Fruit fly (Drosophila melanogaster) whole organism, embryonic: ENCODE data around the gene CG8281.

Experiments used
- Asciz ChIP-seq: fragments of 200-800 bp; sonication (Bioruptor generic); optimal IDR thresholded peaks from 2 replicates; lab custom pipeline; 2017; ENCODE audit warnings: missing biosample characterization, mild to moderate bottlenecking, missing genetic modification characterization, missing genetic modification reagents
- BtbVII ChIP-seq: fragments of 200-800 bp; sonication (Bioruptor generic); optimal IDR thresholded peaks from 3 replicates; lab custom pipeline; 2017; ENCODE audit warnings: missing biosample characterization, mild to moderate bottlenecking, missing genetic modification characterization
- Bteb2 ChIP-seq: fragments of 200-800 bp; sonication (Bioruptor generic); optimal IDR thresholded peaks from 2 replicates; lab custom pipeline; 2016; ENCODE audit warnings: missing biosample characterization, missing genetic modification characterization
- C15 ChIP-seq: fragments of 200-800 bp; sonication (Bioruptor generic); IDR thresholded peaks from 3 replicates; pipeline ENCODE4 v1.3.6; 2022; ENCODE audit warnings: missing biosample characterization, missing genetic modification characterization
- CG10267 ChIP-seq: fragments of 200-800 bp; sonication (Bioruptor generic); optimal IDR thresholded peaks from 2 replicates; lab custom pipeline; 2018; ENCODE audit warnings: missing biosample characterization, mild to moderate bottlenecking, missing genetic modification characterization, moderate library complexity
- CG11247 ChIP-seq: fragments of 200-800 bp; sonication (Bioruptor generic); IDR thresholded peaks from 2 replicates; pipeline ENCODE4 v1.3.6; 2022; ENCODE audit warnings: missing biosample characterization, missing genetic modification characterization
- CG12236 ChIP-seq: fragments of 200-800 bp; sonication (Bioruptor generic); optimal IDR thresholded peaks from 2 replicates; lab custom pipeline; 2016; ENCODE audit warnings: missing biosample characterization, missing genetic modification characterization
- CG12299 ChIP-seq: fragments of 200-800 bp; sonication (Bioruptor generic); optimal IDR thresholded peaks from 2 replicates; lab custom pipeline; 2018; ENCODE audit warnings: missing biosample characterization, mild to moderate bottlenecking, missing genetic modification characterization
- CG12659 ChIP-seq: fragments of 200-800 bp; sonication (Bioruptor generic); optimal IDR thresholded peaks from 3 replicates; lab custom pipeline; 2017; ENCODE audit warnings: mild to moderate bottlenecking, missing biosample characterization, missing genetic modification reagents, missing genetic modification characterization
- CG1603 ChIP-seq: fragments of 200-800 bp; sonication (Bioruptor generic); optimal IDR thresholded peaks from 2 replicates; lab custom pipeline; 2019; ENCODE audit warnings: missing biosample characterization, mild to moderate bottlenecking, missing genetic modification characterization, moderate library complexity
- CG18764 ChIP-seq: fragments of 200-800 bp; sonication (Bioruptor generic); optimal IDR thresholded peaks from 3 replicates; lab custom pipeline; 2016; ENCODE audit warnings: missing biosample characterization, missing genetic modification characterization
- CG2116 ChIP-seq: fragments of 200-800 bp; sonication (Bioruptor generic); optimal IDR thresholded peaks from 3 replicates; lab custom pipeline; 2018; ENCODE audit warnings: missing biosample characterization, mild to moderate bottlenecking, missing genetic modification characterization
- CG2129 ChIP-seq: fragments of 200-800 bp; sonication (Bioruptor generic); IDR thresholded peaks from 2 replicates; pipeline ENCODE4 v1.3.6; 2022; ENCODE audit warnings: missing biosample characterization, missing genetic modification characterization; ENCODE audit not compliant: partially characterized antibody
- CG6813 ChIP-seq: fragments of 200-800 bp; sonication (Bioruptor generic); optimal IDR thresholded peaks from 2 replicates; lab custom pipeline; 2017; ENCODE audit warnings: missing biosample characterization, missing genetic modification characterization, mild to moderate bottlenecking, moderate library complexity, missing genetic modification reagents
- Dfd ChIP-seq, 2 experiments: fragments of >200 bp; optimal IDR thresholded peaks; 2 replicates each; lab custom pipeline; 2017; ENCODE audit warnings: missing biosample characterization in 2 of 2, missing genetic modification characterization in 2 of 2
- HHEX ChIP-seq: fragments of 200-800 bp; sonication (Bioruptor generic); optimal IDR thresholded peaks from 3 replicates; lab custom pipeline; 2017; ENCODE audit warnings: missing biosample characterization, mild to moderate bottlenecking, missing genetic modification characterization, missing genetic modification reagents
- Hey ChIP-seq: fragments of 200-800 bp; sonication (Bioruptor generic); optimal IDR thresholded peaks from 3 replicates; lab custom pipeline; 2018; ENCODE audit warnings: missing biosample characterization, mild to moderate bottlenecking, missing genetic modification characterization
- Hr39 ChIP-seq: fragments of >200 bp; optimal IDR thresholded peaks from 2 replicates; lab custom pipeline; 2017
- Hr51 ChIP-seq, 2 experiments: fragments of 200-800 bp; sonication (Bioruptor generic); optimal IDR thresholded peaks; 2 replicates in 1 of 2; 3 replicates in 1 of 2; lab custom pipeline; 2016 to 2018; ENCODE audit warnings: missing biosample characterization in 2 of 2, missing genetic modification characterization in 2 of 2, mild to moderate bottlenecking in 1 of 2, moderate library complexity in 1 of 2
- Mes4 ChIP-seq: fragments of 200-800 bp; sonication (Bioruptor generic); optimal IDR thresholded peaks from 2 replicates; lab custom pipeline; 2016; ENCODE audit warnings: missing biosample characterization, missing genetic modification characterization
- Mrtf ChIP-seq: fragments of 200-800 bp; sonication (Bioruptor generic); IDR thresholded peaks from 3 replicates; pipeline ENCODE4 v1.3.6; 2022; ENCODE audit warnings: missing biosample characterization, missing genetic modification characterization
- Nf-YC ChIP-seq: fragments of 200-800 bp; optimal IDR thresholded peaks from 3 replicates; lab custom pipeline; 2019; ENCODE audit warnings: missing biosample characterization, mild to moderate bottlenecking, missing genetic modification characterization, moderate library complexity
- Poxn ChIP-seq: fragments of 200-800 bp; sonication (Bioruptor generic); IDR thresholded peaks from 2 replicates; pipeline ENCODE4 v1.3.6; 2022; ENCODE audit warnings: missing biosample characterization, missing genetic modification characterization
- Stat92E ChIP-seq, 3 experiments: fragments of >200 bp in 2 of 3; fragments of 200-800 bp in 1 of 3; sonication (Bioruptor generic) in 1 of 3; optimal IDR thresholded peaks; 2 replicates each; lab custom pipeline; 2017 to 2019; ENCODE audit warnings: missing biosample characterization in 3 of 3, missing genetic modification characterization in 3 of 3, mild to moderate bottlenecking in 1 of 3, moderate library complexity in 1 of 3
- YL-1 ChIP-seq: fragments of 200-800 bp; sonication (Bioruptor generic); optimal IDR thresholded peaks from 3 replicates; lab custom pipeline; 2017; ENCODE audit warnings: missing biosample characterization, mild to moderate bottlenecking, missing genetic modification characterization
- ab ChIP-seq: fragments of 200-800 bp; sonication (Bioruptor generic); optimal IDR thresholded peaks from 2 replicates; lab custom pipeline; 2016; ENCODE audit warnings: missing biosample characterization, missing genetic modification characterization
- bowl ChIP-seq: fragments of 200-800 bp; sonication (Bioruptor generic); IDR thresholded peaks from 2 replicates; pipeline ENCODE4 v1.3.6; 2022; ENCODE audit warnings: missing biosample characterization, missing genetic modification characterization
- chm ChIP-seq: fragments of 200-800 bp; sonication (Bioruptor generic); IDR thresholded peaks from 2 replicates; pipeline ENCODE4 v1.3.6; 2022; ENCODE audit warnings: missing biosample characterization, missing genetic modification characterization
- crol ChIP-seq: fragments of 200-800 bp; sonication (Bioruptor generic); IDR thresholded peaks from 2 replicates; pipeline ENCODE4 v1.3.6; 2022; ENCODE audit warnings: missing biosample characterization, missing genetic modification characterization
- dm ChIP-seq: fragments of 200-800 bp; sonication (Bioruptor generic); optimal IDR thresholded peaks from 3 replicates; lab custom pipeline; 2016; ENCODE audit warnings: missing biosample characterization, missing genetic modification characterization
- gro ChIP-seq: fragments of 200-800 bp; sonication (Bioruptor generic); optimal IDR thresholded peaks from 2 replicates; lab custom pipeline; 2016; ENCODE audit warnings: missing biosample characterization, missing genetic modification characterization
- gt ChIP-seq: fragments of 200-800 bp; sonication (Bioruptor generic); IDR thresholded peaks from 2 replicates; pipeline ENCODE4 v1.3.6; 2022; ENCODE audit warnings: missing biosample characterization, missing genetic modification characterization
- ham ChIP-seq: fragments of 200-800 bp; sonication (Bioruptor generic); IDR thresholded peaks from 2 replicates; pipeline ENCODE4 v1.3.6; 2022; ENCODE audit warnings: missing biosample characterization, missing genetic modification characterization
- her ChIP-seq: fragments of 200-800 bp; sonication (Bioruptor generic); optimal IDR thresholded peaks from 2 replicates; lab custom pipeline; 2016; ENCODE audit warnings: missing biosample characterization, missing genetic modification characterization
- jigr1 ChIP-seq: fragments of 200-800 bp; sonication (Bioruptor generic); IDR thresholded peaks from 3 replicates; pipeline ENCODE4 v1.3.6; 2022; ENCODE audit warnings: missing biosample characterization, missing genetic modification characterization
- kni ChIP-seq: fragments of 200-800 bp; sonication (Bioruptor generic); optimal IDR thresholded peaks from 3 replicates; lab custom pipeline; 2017; ENCODE audit warnings: mild to moderate bottlenecking, missing biosample characterization, missing genetic modification reagents, missing genetic modification characterization
- knrl ChIP-seq: fragments of 200-800 bp; sonication (Bioruptor generic); IDR thresholded peaks from 3 replicates; pipeline ENCODE4 v1.3.6; 2022; ENCODE audit warnings: missing biosample characterization, missing genetic modification characterization; ENCODE audit not compliant: partially characterized antibody
- nom ChIP-seq: fragments of 200-800 bp; sonication (Bioruptor generic); optimal IDR thresholded peaks from 2 replicates; lab custom pipeline; 2017; ENCODE audit warnings: missing biosample characterization, missing genetic modification characterization, mild to moderate bottlenecking, moderate library complexity, missing genetic modification reagents
- sd ChIP-seq: fragments of 200-800 bp; sonication (Bioruptor generic); optimal IDR thresholded peaks from 3 replicates; lab custom pipeline; 2018; ENCODE audit warnings: missing biosample characterization, mild to moderate bottlenecking, missing genetic modification characterization, moderate library complexity
- shn ChIP-seq: fragments of 200-800 bp; sonication (Bioruptor generic); optimal IDR thresholded peaks from 3 replicates; lab custom pipeline; 2016; ENCODE audit warnings: missing biosample characterization, missing genetic modification characterization
- stc ChIP-seq: fragments of 200-800 bp; sonication (Bioruptor generic); IDR thresholded peaks from 2 replicates; pipeline ENCODE4 v1.3.6; 2022; ENCODE audit warnings: missing biosample characterization, missing genetic modification characterization
- tna ChIP-seq: fragments of 200-800 bp; sonication (Bioruptor generic); IDR thresholded peaks from 2 replicates; pipeline ENCODE4 v1.3.6; 2022; ENCODE audit warnings: missing biosample characterization, missing genetic modification characterization; ENCODE audit not compliant: partially characterized antibody
- unpg ChIP-seq: fragments of 200-800 bp; sonication (Bioruptor generic); optimal IDR thresholded peaks from 3 replicates; lab custom pipeline; 2018; ENCODE audit warnings: missing biosample characterization, mild to moderate bottlenecking, missing genetic modification characterization, moderate library complexity
- vvl ChIP-seq: fragments of 200-800 bp; sonication (Bioruptor generic); IDR thresholded peaks from 2 replicates; pipeline ENCODE4 v1.3.6; 2022; ENCODE audit warnings: missing biosample characterization, missing genetic modification characterization
- zen2 ChIP-seq: fragments of 200-800 bp; sonication (Bioruptor generic); IDR thresholded peaks from 3 replicates; pipeline ENCODE4 v1.3.6; 2022; ENCODE audit warnings: missing biosample characterization, missing genetic modification characterization; ENCODE audit not compliant: partially characterized antibody

The CG8281 gene

DNA sequence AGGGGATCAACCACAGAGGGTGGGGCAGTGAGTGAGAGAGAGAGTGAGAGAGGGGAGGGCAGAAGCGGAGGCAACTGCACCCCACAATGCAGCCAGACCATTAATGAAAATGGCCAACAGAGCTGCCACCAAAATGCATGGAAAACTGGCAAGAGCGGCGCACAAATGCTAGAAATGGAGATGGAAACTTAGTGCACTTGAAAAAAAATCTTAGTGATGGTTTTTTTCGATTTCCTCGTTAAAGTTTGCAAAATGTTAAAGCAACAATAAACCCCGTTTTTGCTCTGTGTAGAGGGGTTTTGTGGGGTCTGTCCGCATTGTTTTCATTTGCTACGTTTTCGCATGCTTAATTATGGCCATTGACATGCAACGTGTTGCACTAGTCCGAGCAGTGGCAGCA lies 34.8 kb upstream of the CG8281 start (continued):
- TF ChIP-seq CG6813 (GFP tag; lab: Kevin White, UChicago), result no peak
- TF ChIP-seq CG12299 (tag; lab: Kevin White, UChicago), result no peak
- TF ChIP-seq ab, result no peak
- no peak for TF ChIP-seq CG11247 (GFP tag; lab: Robert Waterston, UW)

dm6 chr3L:7879616-7880015 lies 32.6 kb upstream of the CG8281 start:
- TF ChIP-seq Mrtf (GFP tag; lab: Robert Waterston, UW) (no peak), vvl (GFP tag; lab: Robert Waterston, UW) (no peak), ham (GFP tag; lab: Robert Waterston, UW) (no peak), bowl (GFP tag; lab: Robert Waterston, UW) (no peak), CG2129 (GFP tag; lab: Robert Waterston, UW) (no peak), Bteb2 (GFP tag; lab: Kevin White, UChicago) (no peak), HHEX (no peak), knrl (GFP tag; lab: Robert Waterston, UW) (no peak), C15 (GFP tag; lab: Robert Waterston, UW) (no peak), Poxn (GFP tag; lab: Robert Waterston, UW) (no peak), BtbVII (GFP tag; lab: Kevin White, UChicago) (no peak), stc (GFP tag; lab: Robert Waterston, UW) (no peak), CG12236 (GFP tag; lab: Kevin White, UChicago) (no peak)
- TF ChIP-seq, all 482 proteins: peak for 0

dm6 chr3L:7881127-7881526 lies 31.1 kb upstream of the CG8281 start:
- peak; percentile 70 for TF ChIP-seq crol (GFP tag; lab: Robert Waterston, UW)
- no peak for TF ChIP-seq Hey
- TF ChIP-seq zen2 (GFP tag; lab: Robert Waterston, UW), result 0 out of 3 replicates have a peak, but pooled peaks have one; percentile 13
- TF ChIP-seq kni (GFP tag; lab: Kevin White, UChicago), result peak; percentile 18

- TF ChIP-seq bowl (GFP tag; lab: Robert Waterston, UW), result no peak
- TF ChIP-seq tna (GFP tag; lab: Robert Waterston, UW), result no peak
- no peak for TF ChIP-seq kni (GFP tag; lab: Kevin White, UChicago)
- TF ChIP-seq YL-1, result peak; percentile 36
- TF ChIP-seq jigr1 (GFP tag; lab: Robert Waterston, UW), result no peak
- no peak for TF ChIP-seq CG2129 (GFP tag; lab: Robert Waterston, UW)
- peak; percentile 75 for TF ChIP-seq sd (tag; lab: Kevin White, UChicago)
- peak; percentile 10 for TF ChIP-seq Mes4 (GFP tag; lab: Kevin White, UChicago)
- no peak for TF ChIP-seq Dfd (GFP tag; optimal IDR thresholded peaks at IDR 0.05; lab: Kevin White, UChicago)
- TF ChIP-seq CG1603 (tag; lab: Kevin White, UChicago), result peak; percentile 42
- no peak for TF ChIP-seq nom (GFP tag; lab: Kevin White, UChicago)
- peak; percentile 72 for TF ChIP-seq gro (GFP tag; lab: Kevin White, UChicago)
- peak; percentile 45 to 53 for TF ChIP-seq Hr51 (GFP tag; optimal IDR thresholded peaks at IDR 0.05; lab: Kevin White, UChicago)
- TF ChIP-seq CG12659 (GFP tag; lab: Kevin White, UChicago), result peak; percentile 76
- TF ChIP-seq Mrtf (GFP tag; lab: Robert Waterston, UW), result no peak
- peak; percentile 21 for TF ChIP-seq Nf-YC (tag; lab: Kevin White, UChicago)
- peak; percentile 52; the same call in 1 of the 2 replicates for TF ChIP-seq CG11247 (GFP tag; lab: Robert Waterston, UW)
- TF ChIP-seq Hr39 (lab: Kevin White, UChicago), result no peak
- TF ChIP-seq chm (GFP tag; lab: Robert Waterston, UW), result no peak
- TF ChIP-seq CG18764 (GFP tag; lab: Kevin White, UChicago), result peak; percentile 53
- TF ChIP-seq dm (GFP tag; lab: Kevin White, UChicago), result no peak
- TF ChIP-seq crol (GFP tag; lab: Robert Waterston, UW), result no peak
- peak; percentile 1 for TF ChIP-seq CG10267
- TF ChIP-seq shn (GFP tag; lab: Kevin White, UChicago), result peak; percentile 24
- TF ChIP-seq unpg, result peak; percentile 77
- TF ChIP-seq Asciz (GFP tag; lab: Kevin White, UChicago), result peak; percentile 81
- no peak for TF ChIP-seq gt
- TF ChIP-seq CG2116 (GFP tag; lab: Kevin White, UChicago), result peak; percentile 24
- peak; percentile 25 for TF ChIP-seq her
- TF ChIP-seq Stat92E (GFP tag; optimal IDR thresholded peaks at IDR 0.05; lab: Kevin White, UChicago), result no peak
These were observed 30.2 kb upstream of the CG8281 start for dm6 chr3L:7882105-7882504.
